Fruit fly (Drosophila melanogaster) whole organism, embryonic: Measurements from ENCODE around the gene scrib.
A peak's percentile ranks its signal among the peaks of the same experiment; 100 is the strongest.

Experiments used
- Asciz ChIP-seq: fragments of 200-800 bp; sonication (Bioruptor generic); optimal IDR thresholded peaks from 2 replicates; lab custom pipeline; 2017; ENCODE audit warnings: missing biosample characterization, mild to moderate bottlenecking, missing genetic modification characterization, missing genetic modification reagents
- Bteb2 ChIP-seq: fragments of 200-800 bp; sonication (Bioruptor generic); optimal IDR thresholded peaks from 2 replicates; lab custom pipeline; 2016; ENCODE audit warnings: missing biosample characterization, missing genetic modification characterization
- C15 ChIP-seq: fragments of 200-800 bp; sonication (Bioruptor generic); IDR thresholded peaks from 3 replicates; pipeline ENCODE4 v1.3.6; 2022; ENCODE audit warnings: missing biosample characterization, missing genetic modification characterization
- CG10267 ChIP-seq: fragments of 200-800 bp; sonication (Bioruptor generic); optimal IDR thresholded peaks from 2 replicates; lab custom pipeline; 2018; ENCODE audit warnings: missing biosample characterization, mild to moderate bottlenecking, missing genetic modification characterization, moderate library complexity
- CG10654 ChIP-seq: fragments of 200-800 bp; sonication (Bioruptor generic); optimal IDR thresholded peaks from 2 replicates; lab custom pipeline; 2016; ENCODE audit warnings: missing biosample characterization, missing genetic modification characterization
- CG11085 ChIP-seq: fragments of 200-800 bp; sonication (Bioruptor generic); IDR thresholded peaks from 2 replicates; pipeline ENCODE4 v1.3.6; 2022; ENCODE audit warnings: missing biosample characterization, missing genetic modification characterization
- CG11456 ChIP-seq: fragments of 200-800 bp; sonication (Bioruptor generic); IDR thresholded peaks from 3 replicates; pipeline ENCODE4 v1.3.6; 2022; ENCODE audit warnings: missing biosample characterization, missing genetic modification characterization
- CG11696 ChIP-seq: fragments of 200-800 bp; sonication (Bioruptor generic); IDR thresholded peaks from 2 replicates; pipeline ENCODE4 v1.3.6; 2022; ENCODE audit warnings: missing biosample characterization, missing genetic modification characterization
- CG12744 ChIP-seq: fragments of 200-800 bp; sonication (Bioruptor generic); optimal IDR thresholded peaks from 2 replicates; lab custom pipeline; 2016; ENCODE audit warnings: missing biosample characterization, missing genetic modification characterization
- CG13296 ChIP-seq: fragments of 200-800 bp; sonication (Bioruptor generic); optimal IDR thresholded peaks from 3 replicates; lab custom pipeline; 2018; ENCODE audit warnings: missing biosample characterization, mild to moderate bottlenecking, missing genetic modification characterization
- CG1529 ChIP-seq: fragments of 200-800 bp; sonication (Bioruptor generic); optimal IDR thresholded peaks from 3 replicates; lab custom pipeline; 2018; ENCODE audit warnings: missing biosample characterization, missing genetic modification characterization
- CG17328 ChIP-seq: fragments of 200-800 bp; sonication (Bioruptor generic); IDR thresholded peaks from 2 replicates; pipeline ENCODE4 v1.3.6; 2022; ENCODE audit warnings: missing biosample characterization, missing genetic modification characterization
- CG30403 ChIP-seq: fragments of 200-800 bp; sonication (Bioruptor generic); optimal IDR thresholded peaks from 3 replicates; lab custom pipeline; 2016; ENCODE audit warnings: missing biosample characterization, missing genetic modification characterization
- CG3163 ChIP-seq: fragments of 200-800 bp; sonication (Bioruptor generic); optimal IDR thresholded peaks from 3 replicates; lab custom pipeline; 2016; ENCODE audit warnings: missing biosample characterization, missing genetic modification characterization
- CG32532 ChIP-seq: fragments of 200-800 bp; sonication (Bioruptor generic); IDR thresholded peaks from 2 replicates; pipeline ENCODE4 v1.3.6; 2022; ENCODE audit warnings: missing biosample characterization, missing genetic modification characterization
- CG3281 ChIP-seq: fragments of 200-800 bp; sonication (Bioruptor generic); optimal IDR thresholded peaks from 3 replicates; lab custom pipeline; 2017; ENCODE audit warnings: missing biosample characterization, mild to moderate bottlenecking, missing genetic modification characterization
- CG4424 ChIP-seq: fragments of 200-800 bp; sonication (Bioruptor generic); optimal IDR thresholded peaks from 3 replicates; lab custom pipeline; 2016; ENCODE audit warnings: missing biosample characterization, missing genetic modification characterization
- CG6254 ChIP-seq: fragments of 200-800 bp; sonication (Bioruptor generic); optimal IDR thresholded peaks from 3 replicates; lab custom pipeline; 2017; ENCODE audit warnings: mild to moderate bottlenecking, missing biosample characterization, missing genetic modification reagents, missing genetic modification characterization
- CG7271 ChIP-seq: fragments of 200-800 bp; sonication (Bioruptor generic); optimal IDR thresholded peaks from 2 replicates; lab custom pipeline; 2018; ENCODE audit warnings: missing biosample characterization, mild to moderate bottlenecking, missing genetic modification characterization, moderate library complexity
- CG9727 ChIP-seq: fragments of 200-800 bp; sonication (Bioruptor generic); optimal IDR thresholded peaks from 3 replicates; lab custom pipeline; 2017; ENCODE audit warnings: missing biosample characterization, mild to moderate bottlenecking, missing genetic modification characterization
- Camta ChIP-seq: fragments of 200-800 bp; sonication (Bioruptor generic); optimal IDR thresholded peaks from 2 replicates; lab custom pipeline; 2016; ENCODE audit warnings: missing biosample characterization, missing genetic modification characterization
- Dref ChIP-seq: fragments of 200-800 bp; sonication (Bioruptor generic); IDR thresholded peaks from 2 replicates; pipeline ENCODE4 v1.3.6; 2022; ENCODE audit warnings: missing biosample characterization, missing genetic modification characterization
- E2f1 ChIP-seq: fragments of 200-800 bp; sonication (Bioruptor generic); IDR thresholded peaks from 2 replicates; pipeline ENCODE4 v1.3.6; 2022; ENCODE audit warnings: missing biosample characterization, missing genetic modification characterization
- ERR ChIP-seq: fragments of 200-800 bp; sonication (Bioruptor generic); optimal IDR thresholded peaks from 2 replicates; lab custom pipeline; 2016; ENCODE audit warnings: missing biosample characterization, missing genetic modification characterization
- Max ChIP-seq: fragments of 200-800 bp; sonication (Bioruptor generic); optimal IDR thresholded peaks from 2 replicates; lab custom pipeline; 2016; ENCODE audit warnings: missing biosample characterization, mild to moderate bottlenecking, missing genetic modification characterization
- Myb ChIP-seq: fragments of 200-800 bp; sonication (Bioruptor generic); optimal IDR thresholded peaks from 2 replicates; lab custom pipeline; 2016; ENCODE audit warnings: missing biosample characterization, missing genetic modification characterization
- NC2β ChIP-seq: fragments of 200-800 bp; sonication (Bioruptor generic); optimal IDR thresholded peaks from 2 replicates; lab custom pipeline; 2016; ENCODE audit warnings: missing biosample characterization, missing genetic modification characterization
- PHDP ChIP-seq: fragments of 200-800 bp; sonication (Bioruptor generic); optimal IDR thresholded peaks from 3 replicates; lab custom pipeline; 2018; ENCODE audit warnings: missing biosample characterization, mild to moderate bottlenecking, missing genetic modification characterization, moderate library complexity
- Pdp1 ChIP-seq, 2 experiments: fragments of 200-800 bp; sonication (Bioruptor generic); optimal IDR thresholded peaks; 3 replicates each; lab custom pipeline; 2016; ENCODE audit warnings: missing biosample characterization in 2 of 2, missing genetic modification characterization in 2 of 2, mild to moderate bottlenecking in 1 of 2, moderate library complexity in 1 of 2
- Ravus ChIP-seq: fragments of 200-800 bp; sonication (Bioruptor generic); IDR thresholded peaks from 2 replicates; pipeline ENCODE4 v1.3.6; 2022; ENCODE audit warnings: missing biosample characterization, missing genetic modification characterization
- ab ChIP-seq: fragments of 200-800 bp; sonication (Bioruptor generic); optimal IDR thresholded peaks from 2 replicates; lab custom pipeline; 2016; ENCODE audit warnings: missing biosample characterization, missing genetic modification characterization
- ara ChIP-seq: fragments of 200-800 bp; sonication (Bioruptor generic); IDR thresholded peaks from 2 replicates; pipeline ENCODE4 v1.3.6; 2022; ENCODE audit warnings: missing biosample characterization, missing genetic modification characterization
- ato ChIP-seq: fragments of 200-800 bp; sonication (Bioruptor generic); IDR thresholded peaks from 2 replicates; pipeline ENCODE4 v1.3.6; 2022; ENCODE audit warnings: missing biosample characterization, missing genetic modification characterization; ENCODE audit not compliant: partially characterized antibody
- chif ChIP-seq, 2 experiments: fragments of 200-800 bp; sonication (Bioruptor generic); optimal IDR thresholded peaks; 3 replicates each; lab custom pipeline; 2016; ENCODE audit warnings: missing biosample characterization in 2 of 2, missing genetic modification characterization in 2 of 2
- ci ChIP-seq: fragments of 200-800 bp; sonication (Bioruptor generic); IDR thresholded peaks from 3 replicates; pipeline ENCODE4 v1.3.6; 2022; ENCODE audit warnings: missing biosample characterization, missing genetic modification characterization
- cwo ChIP-seq: fragments of 200-800 bp; sonication (Bioruptor generic); optimal IDR thresholded peaks from 3 replicates; lab custom pipeline; 2017; ENCODE audit warnings: missing biosample characterization, missing genetic modification characterization, mild to moderate bottlenecking, moderate library complexity, missing genetic modification reagents
- dan ChIP-seq: fragments of 200-800 bp; sonication (Bioruptor generic); IDR thresholded peaks from 2 replicates; pipeline ENCODE4 v1.3.6; 2022; ENCODE audit warnings: missing biosample characterization, missing genetic modification characterization
- dmrt11E ChIP-seq: fragments of 200-800 bp; sonication (Bioruptor generic); optimal IDR thresholded peaks from 3 replicates; lab custom pipeline; 2018; ENCODE audit warnings: missing biosample characterization, mild to moderate bottlenecking, missing genetic modification characterization, moderate library complexity
- exex ChIP-seq: fragments of 200-800 bp; sonication (Bioruptor generic); optimal IDR thresholded peaks from 4 replicates; lab custom pipeline; 2018; ENCODE audit warnings: missing biosample characterization, mild to moderate bottlenecking, missing genetic modification characterization, moderate library complexity
- gsb ChIP-seq: fragments of 200-800 bp; sonication (Bioruptor generic); IDR thresholded peaks from 2 replicates; pipeline ENCODE4 v1.3.6; 2022; ENCODE audit warnings: missing biosample characterization, missing genetic modification characterization
- nmo ChIP-seq: fragments of 200-800 bp; sonication (Bioruptor generic); optimal IDR thresholded peaks from 2 replicates; lab custom pipeline; 2018; ENCODE audit warnings: missing biosample characterization, mild to moderate bottlenecking, missing genetic modification characterization, moderate library complexity
- oc ChIP-seq: fragments of 200-800 bp; sonication (Bioruptor generic); optimal IDR thresholded peaks from 2 replicates; lab custom pipeline; 2018; ENCODE audit warnings: missing biosample characterization, mild to moderate bottlenecking, missing genetic modification characterization, moderate library complexity
- org-1 ChIP-seq: fragments of 200-800 bp; sonication (Bioruptor generic); optimal IDR thresholded peaks from 2 replicates; lab custom pipeline; 2017; ENCODE audit warnings: missing biosample characterization, missing genetic modification characterization
- pb ChIP-seq: fragments of 200-800 bp; sonication (Bioruptor generic); optimal IDR thresholded peaks from 3 replicates; lab custom pipeline; 2016; ENCODE audit warnings: missing biosample characterization, missing genetic modification characterization
- pfk ChIP-seq: fragments of 200-800 bp; sonication (Bioruptor generic); optimal IDR thresholded peaks from 2 replicates; lab custom pipeline; 2018; ENCODE audit warnings: missing biosample characterization, mild to moderate bottlenecking, missing genetic modification characterization, moderate library complexity
- row ChIP-seq: fragments of 200-800 bp; sonication (Bioruptor generic); IDR thresholded peaks from 3 replicates; pipeline ENCODE4 v1.3.6; 2022; ENCODE audit warnings: missing biosample characterization, missing genetic modification characterization
- slbo ChIP-seq: fragments of 200-800 bp; sonication (Bioruptor generic); IDR thresholded peaks from 2 replicates; pipeline ENCODE4 v1.3.6; 2022; ENCODE audit warnings: missing biosample characterization, missing genetic modification characterization
- sr ChIP-seq: fragments of 200-800 bp; sonication (Bioruptor generic); IDR thresholded peaks from 3 replicates; pipeline ENCODE4 v1.3.6; 2022; ENCODE audit warnings: missing biosample characterization, missing genetic modification characterization
- ssp ChIP-seq: fragments of 200-800 bp; sonication (Bioruptor generic); IDR thresholded peaks from 2 replicates; pipeline ENCODE4 v1.3.6; 2022; ENCODE audit warnings: missing biosample characterization, missing genetic modification characterization
- unc-4 ChIP-seq: fragments of 200-800 bp; sonication (Bioruptor generic); IDR thresholded peaks from 2 replicates; pipeline ENCODE4 v1.3.6; 2022; ENCODE audit warnings: missing biosample characterization, missing genetic modification characterization; ENCODE audit not compliant: partially characterized antibody
- wek ChIP-seq: fragments of 200-800 bp; sonication (Bioruptor generic); optimal IDR thresholded peaks from 3 replicates; lab custom pipeline; 2018; ENCODE audit warnings: missing biosample characterization, mild to moderate bottlenecking, missing genetic modification characterization, moderate library complexity
- wor ChIP-seq: fragments of 200-800 bp; sonication (Bioruptor generic); IDR thresholded peaks from 2 replicates; pipeline ENCODE4 v1.3.6; 2022; ENCODE audit warnings: missing biosample characterization, missing genetic modification characterization

The scrib gene

dm6 chr3R:26588158-26588584, 52.0 kb downstream of the scrib start (continued):
- TF ChIP-seq CG4424 (GFP tag; lab: Kevin White, UChicago) = no peak
- TF ChIP-seq CG30403 = no peak
- no peak for TF ChIP-seq chif (GFP tag; optimal IDR thresholded peaks at IDR 0.05; lab: Kevin White, UChicago)
- TF ChIP-seq exex (tag; lab: Kevin White, UChicago) = peak; percentile 93
- TF ChIP-seq NC2β (GFP tag; lab: Kevin White, UChicago) = no peak
- no peak for TF ChIP-seq Bteb2 (GFP tag; lab: Kevin White, UChicago)
- no peak for TF ChIP-seq sr
- TF ChIP-seq Max (GFP tag; lab: Kevin White, UChicago) = no peak
- no peak for TF ChIP-seq CG10267
- TF ChIP-seq oc (tag; lab: Kevin White, UChicago) = no peak
- TF ChIP-seq CG6254 (GFP tag; lab: Kevin White, UChicago) = no peak
- no peak for TF ChIP-seq pb (GFP tag; lab: Kevin White, UChicago)
- TF ChIP-seq Asciz (GFP tag; lab: Kevin White, UChicago) = no peak
- TF ChIP-seq gsb (GFP tag; lab: Robert Waterston, UW) = no peak
- TF ChIP-seq C15 (GFP tag; lab: Robert Waterston, UW) = no peak
- TF ChIP-seq CG13296 (GFP tag; lab: Kevin White, UChicago) = peak; percentile 31
- TF ChIP-seq cwo (GFP tag; lab: Kevin White, UChicago) = no peak
- TF ChIP-seq row (GFP tag; lab: Robert Waterston, UW) = no peak
- TF ChIP-seq CG32532 (GFP tag; lab: Robert Waterston, UW) = 0 out of 2 replicates have a peak, but pooled peaks have one; percentile 22
- TF ChIP-seq ERR (GFP tag; lab: Kevin White, UChicago) = peak; percentile 11
- no peak for TF ChIP-seq slbo (GFP tag; lab: Robert Waterston, UW)
- no peak for TF ChIP-seq CG9727 (GFP tag; lab: Kevin White, UChicago)
- no peak for TF ChIP-seq org-1 (GFP tag; lab: Kevin White, UChicago)
- TF ChIP-seq wek (GFP tag; lab: Kevin White, UChicago) = no peak
- TF ChIP-seq nmo (GFP tag; lab: Kevin White, UChicago) = no peak
- no peak for TF ChIP-seq CG7271 (tag; lab: Kevin White, UChicago)
- no peak for TF ChIP-seq CG3281 (GFP tag; lab: Kevin White, UChicago)
- TF ChIP-seq CG10654 = no peak
- TF ChIP-seq E2f1 (GFP tag; lab: Robert Waterston, UW) = no peak
- TF ChIP-seq Myb = no peak
- no peak for TF ChIP-seq dan (GFP tag; lab: Robert Waterston, UW)
- TF ChIP-seq Ravus (GFP tag; lab: Robert Waterston, UW) = no peak
- no peak for TF ChIP-seq dmrt11E
- no peak for TF ChIP-seq pfk (GFP tag; lab: Kevin White, UChicago)
- no peak for TF ChIP-seq PHDP
- TF ChIP-seq CG1529 = no peak
- TF ChIP-seq Dref = no peak
- no peak for TF ChIP-seq ara (GFP tag; lab: Robert Waterston, UW)
- peak in 1 of 2 experiments; percentile 7 for TF ChIP-seq Pdp1 (GFP tag; optimal IDR thresholded peaks at IDR 0.05; lab: Kevin White, UChicago)
- TF ChIP-seq CG11085 = no peak
- TF ChIP-seq CG17328 (GFP tag; lab: Robert Waterston, UW) = no peak
- 0 out of 2 replicates have a peak, but pooled peaks have one; percentile 14 for TF ChIP-seq ssp (GFP tag; lab: Robert Waterston, UW)
- TF ChIP-seq ab (GFP tag; lab: Kevin White, UChicago) = no peak
- TF ChIP-seq wor = no peak
- TF ChIP-seq CG12744 (GFP tag; lab: Kevin White, UChicago) = peak; percentile 9
- no peak for TF ChIP-seq CG3163
- no peak for TF ChIP-seq CG11696 (GFP tag; lab: Robert Waterston, UW)
- TF ChIP-seq Camta (GFP tag; lab: Kevin White, UChicago) = no peak
- no peak for TF ChIP-seq unc-4 (GFP tag; lab: Robert Waterston, UW)
- no peak for TF ChIP-seq CG11456
- TF ChIP-seq ci (GFP tag; lab: Robert Waterston, UW) = 0 out of 3 replicates have a peak, but pooled peaks have one; percentile 43
- TF ChIP-seq ato (GFP tag; lab: Robert Waterston, UW) = no peak
